Fruit fly (Drosophila melanogaster): Measurements from ENCODE around the gene CG13045.
A peak's percentile ranks its signal among the peaks of the same experiment; 100 is the strongest.

CG13045 gene

dm6 chr3L:16289067-16289466 is 1.7 kb downstream of the CG13045 start (continued):
- TF ChIP-seq Blimp-1 (GFP tag; optimal IDR thresholded peaks at IDR 0.05) (peak; percentile 22), otp (GFP tag; IDR thresholded peaks at IDR 0.05) (no peak), Trl (optimal IDR thresholded peaks at IDR 0.05) (no peak), Trl (GFP tag; optimal IDR thresholded peaks at IDR 0.05) (no peak), Lpt (GFP tag; optimal IDR thresholded peaks at IDR 0.05) (no peak), CG12071 (GFP tag; optimal IDR thresholded peaks at IDR 0.05) (no peak), CG4424 (GFP tag; optimal IDR thresholded peaks at IDR 0.05) (peak; percentile 38), CG3281 (GFP tag; optimal IDR thresholded peaks at IDR 0.05) (no peak), tio (GFP tag; optimal IDR thresholded peaks at IDR 0.05) (peak; percentile 5), CG17359 (tag; optimal IDR thresholded peaks at IDR 0.05) (no peak), CG17385 (GFP tag; optimal IDR thresholded peaks at IDR 0.05) (peak; percentile 13), CG15269 (tag; optimal IDR thresholded peaks at IDR 0.05) (peak; percentile 67), gem (tag; optimal IDR thresholded peaks at IDR 0.05) (peak; percentile 65), ab (GFP tag; optimal IDR thresholded peaks at IDR 0.05) (no peak), PHDP (tag; optimal IDR thresholded peaks at IDR 0.05) (no peak), Doc2 (GFP tag; IDR thresholded peaks at IDR 0.05) (no peak), salm (tag; optimal IDR thresholded peaks at IDR 0.05) (no peak), CG3838 (GFP tag; optimal IDR thresholded peaks at IDR 0.05) (no peak), grn (GFP tag; optimal IDR thresholded peaks at IDR 0.05) (no peak), stwl (tag; optimal IDR thresholded peaks at IDR 0.05) (no peak), pb (GFP tag; optimal IDR thresholded peaks at IDR 0.05) (no peak), HLH4C (GFP tag; IDR thresholded peaks at IDR 0.05; ENCODE audit: partially characterized antibody) (no peak), CG7786 (GFP tag; optimal IDR thresholded peaks at IDR 0.05) (no peak), CG15073 (GFP tag; optimal IDR thresholded peaks at IDR 0.05) (no peak), ase (GFP tag; IDR thresholded peaks at IDR 0.05) (peak; percentile 47; the same call in 1 of the 3 replicates), Pdp1 (GFP tag; optimal IDR thresholded peaks at IDR 0.05) (no peak), CG2678 (tag; optimal IDR thresholded peaks at IDR 0.05) (no peak), CG14050 (GFP tag; IDR thresholded peaks at IDR 0.05) (no peak), CG30403 (GFP tag; optimal IDR thresholded peaks at IDR 0.05) (peak; percentile 48), Rfx (GFP tag; IDR thresholded peaks at IDR 0.05) (peak; percentile 38; the same call in 1 of the 2 replicates), pfk (GFP tag; optimal IDR thresholded peaks at IDR 0.05) (no peak), CG10565 (GFP tag; optimal IDR thresholded peaks at IDR 0.05) (no peak), CG3065 (GFP tag; optimal IDR thresholded peaks at IDR 0.05) (no peak), jumu (GFP tag; optimal IDR thresholded peaks at IDR 0.05) (no peak), HLH54F (GFP tag; optimal IDR thresholded peaks at IDR 0.05) (no peak), CG6654 (GFP tag; optimal IDR thresholded peaks at IDR 0.05) (no peak), zfh1 (GFP tag; IDR thresholded peaks at IDR 0.05) (no peak), nerfin-1 (tag; optimal IDR thresholded peaks at IDR 0.05) (no peak), CrebB (tag; optimal IDR thresholded peaks at IDR 0.05) (no peak), Taf1 (GFP tag; IDR thresholded peaks at IDR 0.05) (no peak), Tbp (GFP tag; optimal IDR thresholded peaks at IDR 0.05) (no peak), CG14860 (GFP tag; IDR thresholded peaks at IDR 0.05; ENCODE audit: partially characterized antibody) (no peak), NFAT (GFP tag; IDR thresholded peaks at IDR 0.05) (no peak), MESR4 (GFP tag; optimal IDR thresholded peaks at IDR 0.05) (no peak), BEAF-32 (GFP tag; optimal IDR thresholded peaks at IDR 0.05) (no peak), CG3995 (GFP tag; optimal IDR thresholded peaks at IDR 0.05) (no peak), CG34376 (GFP tag; optimal IDR thresholded peaks at IDR 0.05) (no peak), CG12942 (GFP tag; optimal IDR thresholded peaks at IDR 0.05) (no peak), Fer3 (tag; optimal IDR thresholded peaks at IDR 0.05) (no peak), kay (GFP tag; optimal IDR thresholded peaks at IDR 0.05) (no peak), Usf (GFP tag; optimal IDR thresholded peaks at IDR 0.05) (no peak), chm (GFP tag; IDR thresholded peaks at IDR 0.05) (no peak), Adf1 (GFP tag; IDR thresholded peaks at IDR 0.05) (no peak)

All from whole organism, embryonic.